Worm (Caenorhabditis elegans) whole organism, late embryonic: ENCODE results near the gene rab-39.

ENCODE experiments used
- C08G9.2 ChIP-seq: sonication (generic microtip); optimal IDR thresholded peaks from 2 replicates; lab custom pipeline; 2016; ENCODE audit warnings: mild to moderate bottlenecking, missing genetic modification characterization, moderate library complexity, missing compliant biosample characterization
- F13H6.1 ChIP-seq: sonication (generic microtip); optimal IDR thresholded peaks from 2 replicates; lab custom pipeline; 2016; ENCODE audit warnings: missing genetic modification characterization, missing compliant biosample characterization
- K02D7.2 ChIP-seq: sonication (generic microtip); optimal IDR thresholded peaks from 2 replicates; lab custom pipeline; 2017; ENCODE audit warnings: mild to moderate bottlenecking, missing genetic modification characterization, missing compliant biosample characterization
- K09A11.1 ChIP-seq: sonication (generic microtip); optimal IDR thresholded peaks from 2 replicates; lab custom pipeline; 2017; ENCODE audit warnings: antibody characterized with exemption, mild to moderate bottlenecking, missing genetic modification characterization, missing compliant biosample characterization; ENCODE audit not compliant: insufficient read depth
- T23F11.4 ChIP-seq: fragments of 200-800 bp; sonication (Bioruptor generic); optimal IDR thresholded peaks from 2 replicates; lab custom pipeline; 2018; ENCODE audit warnings: mild to moderate bottlenecking, missing genetic modification characterization, missing compliant biosample characterization
- ceh-14 ChIP-seq: sonication (generic microtip); optimal IDR thresholded peaks from 2 replicates; lab custom pipeline; 2016; ENCODE audit warnings: missing genotype, missing genetic modification characterization, missing compliant biosample characterization
- ceh-18 ChIP-seq: sonication (generic microtip); optimal IDR thresholded peaks from 2 replicates; lab custom pipeline; 2016; ENCODE audit warnings: missing genetic modification characterization, missing compliant biosample characterization
- ceh-19 ChIP-seq: fragments of 200-800 bp; sonication (Bioruptor generic); optimal IDR thresholded peaks from 2 replicates; lab custom pipeline; 2018; ENCODE audit warnings: mild to moderate bottlenecking, missing genetic modification characterization, missing compliant biosample characterization
- ceh-22 ChIP-seq: sonication (generic microtip); optimal IDR thresholded peaks from 2 replicates; lab custom pipeline; 2017; ENCODE audit warnings: missing biosample characterization, missing genetic modification characterization
- ceh-31 ChIP-seq: sonication (generic microtip); optimal IDR thresholded peaks from 2 replicates; lab custom pipeline; 2016; ENCODE audit warnings: missing genetic modification characterization, missing compliant biosample characterization
- ceh-9 ChIP-seq: sonication (generic microtip); optimal IDR thresholded peaks from 2 replicates; lab custom pipeline; 2016; ENCODE audit warnings: mild to moderate bottlenecking, missing genetic modification characterization, inconsistent platforms, missing compliant biosample characterization
- che-1 ChIP-seq: sonication (generic microtip); optimal IDR thresholded peaks from 2 replicates; lab custom pipeline; 2016; ENCODE audit warnings: mild to moderate bottlenecking, missing genetic modification characterization, missing compliant biosample characterization
- elt-2 ChIP-seq: sonication (generic microtip); optimal IDR thresholded peaks from 2 replicates; lab custom pipeline; 2016; ENCODE audit warnings: missing genetic modification reagents, missing genetic modification characterization, missing compliant biosample characterization
- ets-4 ChIP-seq: sonication (generic microtip); optimal IDR thresholded peaks from 2 replicates; lab custom pipeline; 2016; ENCODE audit warnings: missing genetic modification characterization, missing compliant biosample characterization
- eyg-1 ChIP-seq: sonication (generic microtip); optimal IDR thresholded peaks from 2 replicates; lab custom pipeline; 2016; ENCODE audit warnings: missing genotype, missing genetic modification characterization, missing compliant biosample characterization
- fkh-10 ChIP-seq: fragments of 150-350 bp; optimal IDR thresholded peaks from 2 replicates; lab custom pipeline; 2014; ENCODE audit warnings: missing biosample characterization, missing genetic modification reagents, missing genetic modification characterization
- hlh-13 ChIP-seq: fragments of 200-800 bp; sonication (Bioruptor generic); optimal IDR thresholded peaks from 2 replicates; lab custom pipeline; 2018; ENCODE audit warnings: mild to moderate bottlenecking, missing genetic modification characterization, missing compliant biosample characterization
- hlh-30 ChIP-seq: sonication (generic microtip); optimal IDR thresholded peaks from 2 replicates; lab custom pipeline; 2017; ENCODE audit warnings: antibody characterized with exemption, missing genetic modification characterization, missing compliant biosample characterization; ENCODE audit not compliant: insufficient read depth
- hlh-6 ChIP-seq: sonication (generic microtip); optimal IDR thresholded peaks from 2 replicates; lab custom pipeline; 2016; ENCODE audit warnings: missing genotype, missing genetic modification characterization, missing compliant biosample characterization
- hlh-8 ChIP-seq: sonication (generic microtip); optimal IDR thresholded peaks from 2 replicates; lab custom pipeline; 2016; ENCODE audit warnings: missing genotype, missing genetic modification characterization, missing compliant biosample characterization
- lim-6 ChIP-seq: sonication (generic microtip); optimal IDR thresholded peaks from 2 replicates; lab custom pipeline; 2016; ENCODE audit warnings: missing genetic modification characterization, missing compliant biosample characterization
- madf-2 ChIP-seq: sonication (generic microtip); optimal IDR thresholded peaks from 2 replicates; lab custom pipeline; 2017; ENCODE audit warnings: missing genetic modification characterization, missing compliant biosample characterization
- mec-3 ChIP-seq: sonication (generic microtip); optimal IDR thresholded peaks from 2 replicates; lab custom pipeline; 2016; ENCODE audit warnings: borderline replicate concordance, missing genetic modification characterization, missing compliant biosample characterization
- nfya-1 ChIP-seq: sonication (generic microtip); optimal IDR thresholded peaks from 2 replicates; lab custom pipeline; 2017; ENCODE audit warnings: missing genetic modification characterization, mild to moderate bottlenecking, missing compliant biosample characterization, antibody characterized with exemption, moderate library complexity
- npax-4 ChIP-seq: sonication (generic microtip); optimal IDR thresholded peaks from 2 replicates; lab custom pipeline; 2016; ENCODE audit warnings: missing genetic modification characterization, missing compliant biosample characterization
- pag-3 ChIP-seq: sonication (generic microtip); optimal IDR thresholded peaks from 2 replicates; lab custom pipeline; 2016; ENCODE audit warnings: missing compliant biosample characterization, missing genetic modification characterization, borderline replicate concordance
- pha-4 ChIP-seq: fragments of 150-350 bp; optimal IDR thresholded peaks from 2 replicates; lab custom pipeline; 2018; ENCODE audit warnings: missing biosample characterization, missing genetic modification reagents, missing genetic modification characterization
- pqm-1 ChIP-seq: sonication (generic microtip); optimal IDR thresholded peaks from 2 replicates; lab custom pipeline; 2016; ENCODE audit warnings: missing genetic modification characterization, missing compliant biosample characterization
- sdc-2 ChIP-seq: sonication (generic microtip); optimal IDR thresholded peaks from 2 replicates; lab custom pipeline; 2016; ENCODE audit warnings: missing genotype, missing genetic modification characterization, missing compliant biosample characterization
- sox-4 ChIP-seq: sonication (generic microtip); optimal IDR thresholded peaks from 2 replicates; lab custom pipeline; 2017; ENCODE audit warnings: mild to moderate bottlenecking, missing genetic modification characterization, inconsistent platforms, missing compliant biosample characterization
- syd-9 ChIP-seq: sonication (generic microtip); optimal IDR thresholded peaks from 2 replicates; lab custom pipeline; 2016; ENCODE audit warnings: mild to moderate bottlenecking, missing genetic modification characterization, moderate library complexity, missing compliant biosample characterization
- tbx-2 ChIP-seq: sonication (generic microtip); optimal IDR thresholded peaks from 2 replicates; lab custom pipeline; 2016; ENCODE audit warnings: missing genetic modification characterization, missing compliant biosample characterization
- ttx-3 ChIP-seq: sonication (generic microtip); optimal IDR thresholded peaks from 2 replicates; lab custom pipeline; 2016; ENCODE audit warnings: missing genetic modification reagents, missing genetic modification characterization, missing compliant biosample characterization
- unc-55 ChIP-seq: sonication (generic microtip); optimal IDR thresholded peaks from 2 replicates; lab custom pipeline; 2017; ENCODE audit warnings: missing biosample characterization, missing genetic modification reagents, missing genetic modification characterization
- unc-86 ChIP-seq: sonication (generic microtip); optimal IDR thresholded peaks from 2 replicates; lab custom pipeline; 2016; ENCODE audit warnings: missing genetic modification characterization, missing compliant biosample characterization
- zip-5 ChIP-seq: sonication (generic microtip); optimal IDR thresholded peaks from 2 replicates; lab custom pipeline; 2016; ENCODE audit warnings: missing genetic modification characterization, missing compliant biosample characterization
- ztf-16 ChIP-seq: sonication (generic microtip); optimal IDR thresholded peaks from 2 replicates; lab custom pipeline; 2017; ENCODE audit warnings: missing genetic modification characterization, missing compliant biosample characterization

Gene rab-39

ce11 chrII:9284358-9285170 lies 38.2 kb downstream of the rab-39 start (continued):
- TF ChIP-seq ceh-19 (GFP tag; lab: Kevin White, UChicago) (no peak), madf-2 (tag; lab: Kevin White, UChicago) (no peak), F13H6.1 (no peak), ztf-16 (tag; lab: Kevin White, UChicago) (no peak), ceh-9 (tag; lab: Kevin White, UChicago) (no peak), ceh-31 (tag; lab: Kevin White, UChicago) (no peak), ttx-3 (no peak), tbx-2 (tag; lab: Kevin White, UChicago) (peak; percentile 31), hlh-6 (tag; lab: Kevin White, UChicago) (no peak), syd-9 (tag; lab: Kevin White, UChicago) (no peak), ceh-22 (tag; lab: Kevin White, UChicago) (peak; percentile 9), sox-4 (tag; lab: Kevin White, UChicago) (no peak), hlh-13 (GFP tag; lab: Kevin White, UChicago) (no peak), eyg-1 (tag; lab: Kevin White, UChicago) (no peak), ceh-18 (tag; lab: Kevin White, UChicago) (no peak), pqm-1 (tag; lab: Kevin White, UChicago) (no peak), hlh-30 (tag; lab: Kevin White, UChicago) (no peak), K02D7.2 (tag; lab: Kevin White, UChicago) (no peak), mec-3 (no peak), C08G9.2 (tag; lab: Kevin White, UChicago) (no peak), T23F11.4 (GFP tag; lab: Kevin White, UChicago) (no peak), pag-3 (tag; lab: Kevin White, UChicago) (no peak), fkh-10 (GFP tag; lab: Kevin White, UChicago) (no peak), ceh-14 (tag; lab: Kevin White, UChicago) (no peak)

ce11 chrII:9283668-9284357 lies 38.9 kb downstream of the rab-39 start:
- TF ChIP-seq lim-6 (no peak), eyg-1 (tag; lab: Kevin White, UChicago) (no peak), mec-3 (no peak), pqm-1 (tag; lab: Kevin White, UChicago) (no peak), K09A11.1 (tag; lab: Kevin White, UChicago) (no peak), ets-4 (tag; lab: Kevin White, UChicago) (no peak), zip-5 (tag; lab: Kevin White, UChicago) (no peak), elt-2 (peak; percentile 58), pha-4 (tag; lab: Kevin White, UChicago) (no peak), nfya-1 (tag; lab: Kevin White, UChicago) (peak; percentile 24), fkh-10 (GFP tag; lab: Kevin White, UChicago) (no peak), hlh-30 (tag; lab: Kevin White, UChicago) (peak; percentile 55), sdc-2 (tag; lab: Kevin White, UChicago) (no peak), npax-4 (tag; lab: Kevin White, UChicago) (no peak), unc-55 (GFP tag; lab: Kevin White, UChicago) (peak; percentile 84), unc-86 (tag; lab: Kevin White, UChicago) (no peak), ceh-18 (tag; lab: Kevin White, UChicago) (peak; percentile 48), ttx-3 (no peak), che-1 (tag; lab: Kevin White, UChicago) (no peak), hlh-8 (tag; lab: Kevin White, UChicago) (no peak), tbx-2 (tag; lab: Kevin White, UChicago) (peak; percentile 20), ceh-14 (tag; lab: Kevin White, UChicago) (no peak)
- TF ChIP-seq, all 69 proteins: peak for 6
